Fruit fly (Drosophila melanogaster): Measurements from ENCODE around the gene CG32213.

DNA sequence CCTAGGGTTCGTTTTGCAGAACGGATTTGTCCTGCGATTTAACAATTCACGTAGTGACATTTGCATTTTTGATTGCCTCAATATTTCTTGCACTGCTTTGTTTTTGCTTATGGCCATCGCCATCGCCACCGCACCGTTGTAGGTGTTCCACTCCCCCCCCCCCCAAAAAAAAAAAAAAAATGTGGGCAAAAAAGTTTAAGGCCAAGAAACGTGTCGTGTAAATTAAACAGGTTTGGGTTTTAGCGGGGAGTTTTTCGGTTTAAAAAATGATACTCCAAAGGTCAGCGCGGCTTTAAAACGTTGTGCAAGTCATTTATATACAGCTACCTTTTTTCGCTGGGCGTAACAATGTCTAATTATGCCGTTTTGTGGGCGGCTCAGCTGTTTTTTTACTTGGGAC, 5.6 kb downstream of the CG32213 start:
- TF ChIP-seq bab1 (GFP tag; optimal IDR thresholded peaks at IDR 0.05) (no peak), Hr96 (GFP tag; optimal IDR thresholded peaks at IDR 0.05) (no peak), tj (GFP tag; optimal IDR thresholded peaks at IDR 0.05) (no peak), Mnt (GFP tag; optimal IDR thresholded peaks at IDR 0.05) (no peak), cnc (optimal IDR thresholded peaks at IDR 0.05) (no peak), CG5204 (GFP tag; optimal IDR thresholded peaks at IDR 0.05) (no peak), CG1620 (GFP tag; optimal IDR thresholded peaks at IDR 0.05) (no peak), CG12768 (GFP tag; optimal IDR thresholded peaks at IDR 0.05) (no peak), CG7101 (tag; optimal IDR thresholded peaks at IDR 0.05) (no peak)
